Fruit fly (Drosophila melanogaster): ENCODE data around the gene ValRS-m.

Gene ValRS-m

dm6 chr3L:8956669-8957068 lies 7.9 kb downstream of the ValRS-m start, which contains the start of gene mRpL12 (continued):
- TF ChIP-seq Bgb (GFP tag; IDR thresholded peaks at IDR 0.05; ENCODE audit: partially characterized antibody) (peak; percentile 23; the same call in 1 of the 2 replicates), CG12769 (tag; optimal IDR thresholded peaks at IDR 0.05) (no peak), MBD-R2 (GFP tag; IDR thresholded peaks at IDR 0.05) (peak; percentile 77), CG7372 (GFP tag; IDR thresholded peaks at IDR 0.05) (no peak), CG14965 (GFP tag; optimal IDR thresholded peaks at IDR 0.05; ENCODE audit: borderline replicate concordance) (no peak), sens (GFP tag) (peak; percentile 40), sna (GFP tag; IDR thresholded peaks at IDR 0.05; ENCODE audit: partially characterized antibody) (peak; percentile 48; the same call in 1 of the 2 replicates), ftz-f1 (GFP tag; optimal IDR thresholded peaks at IDR 0.05) (no peak), CG8478 (optimal IDR thresholded peaks at IDR 0.05) (no peak), Lim3 (GFP tag; IDR thresholded peaks at IDR 0.05) (no peak), CG2120 (GFP tag; optimal IDR thresholded peaks at IDR 0.05) (peak; percentile 23), CG15269 (tag; optimal IDR thresholded peaks at IDR 0.05) (no peak), insv (GFP tag; optimal IDR thresholded peaks at IDR 0.05) (no peak), CG17829 (tag; optimal IDR thresholded peaks at IDR 0.05) (no peak), CG12391 (tag; optimal IDR thresholded peaks at IDR 0.05) (peak; percentile 1), gro (GFP tag; optimal IDR thresholded peaks at IDR 0.05) (no peak), CG15601 (tag; optimal IDR thresholded peaks at IDR 0.05) (peak; percentile 73), CG12659 (GFP tag; optimal IDR thresholded peaks at IDR 0.05) (peak; percentile 7), twi (tag; optimal IDR thresholded peaks at IDR 0.05) (peak; percentile 14), CG16813 (GFP tag; IDR thresholded peaks at IDR 0.05; ENCODE audit: partially characterized antibody) (peak; percentile 30; the same call in 1 of the 3 replicates), Oli (tag; optimal IDR thresholded peaks at IDR 0.05) (peak; percentile 24), CG7928 (GFP tag; optimal IDR thresholded peaks at IDR 0.05) (peak; percentile 92)

- TF ChIP-seq Ptx1 (GFP tag; IDR thresholded peaks at IDR 0.05) (no peak), NFAT (GFP tag; IDR thresholded peaks at IDR 0.05) (no peak), CG17186 (GFP tag; optimal IDR thresholded peaks at IDR 0.05) (no peak), NC2β (GFP tag; optimal IDR thresholded peaks at IDR 0.05) (no peak), stc (GFP tag; IDR thresholded peaks at IDR 0.05) (no peak), btn (GFP tag; optimal IDR thresholded peaks at IDR 0.05) (no peak), her (GFP tag; optimal IDR thresholded peaks at IDR 0.05) (no peak), Vsx1 (GFP tag; optimal IDR thresholded peaks at IDR 0.05) (no peak), BtbVII (GFP tag; optimal IDR thresholded peaks at IDR 0.05) (no peak), CG3995 (GFP tag; optimal IDR thresholded peaks at IDR 0.05) (no peak), CG17385 (GFP tag; optimal IDR thresholded peaks at IDR 0.05) (no peak), CG15011 (GFP tag; optimal IDR thresholded peaks at IDR 0.05) (no peak), gsb (GFP tag; IDR thresholded peaks at IDR 0.05) (no peak)
Observed at dm6 chr3L:8955199-8955598, 9.4 kb downstream of the ValRS-m start.

- TF ChIP-seq Deaf1 (tag; optimal IDR thresholded peaks at IDR 0.05) (peak; percentile 10), CG1647 (GFP tag; optimal IDR thresholded peaks at IDR 0.05) (peak; percentile 33), ems (GFP tag; optimal IDR thresholded peaks at IDR 0.05) (no peak), CG11247 (GFP tag; IDR thresholded peaks at IDR 0.05) (no peak), CG31224 (GFP tag; IDR thresholded peaks at IDR 0.05) (peak; percentile 58), stc (GFP tag; IDR thresholded peaks at IDR 0.05) (peak; percentile 43; the same call in 1 of the 2 replicates), phol (tag; optimal IDR thresholded peaks at IDR 0.05) (peak; percentile 39), HLH3B (GFP tag; IDR thresholded peaks at IDR 0.05) (peak; percentile 65; the same call in 1 of the 2 replicates), crc (GFP tag; optimal IDR thresholded peaks at IDR 0.05) (no peak), z (GFP tag; IDR thresholded peaks at IDR 0.05) (no peak), Sox100B (GFP tag; optimal IDR thresholded peaks at IDR 0.05) (peak; percentile 82), tio (GFP tag; optimal IDR thresholded peaks at IDR 0.05) (peak; percentile 38), unpg (GFP tag; optimal IDR thresholded peaks at IDR 0.05) (peak; percentile 59), CG17361 (GFP tag; IDR thresholded peaks at IDR 0.05) (peak; percentile 56; the same call in 2 of the 3 replicates), sd (tag; optimal IDR thresholded peaks at IDR 0.05) (no peak), dmrt99B (tag; optimal IDR thresholded peaks at IDR 0.05) (peak; percentile 70), disco-r (GFP tag; optimal IDR thresholded peaks at IDR 0.05) (no peak)
Observed at dm6 chr3L:8954648-8955033, 9.9 kb downstream of the ValRS-m start, which contains the start of gene GNBP3. GNBP3 (plus strand) TSS chr3L:8955021.

Data from whole organism, embryonic.